Fruit fly (Drosophila melanogaster) Kc167 (cell line): ENCODE measurements around the gene CG42246.

Experiments used
- Myc ChIP-seq: fragments of >200 bp; optimal IDR thresholded peaks from 2 replicates; lab custom pipeline; 2017; ENCODE audit warnings: missing external identifiers
- Sin3A ChIP-seq: fragments of >200 bp; optimal IDR thresholded peaks from 2 replicates; lab custom pipeline; 2018; ENCODE audit warnings: missing external identifiers
- h ChIP-seq: fragments of >200 bp; optimal IDR thresholded peaks from 3 replicates; lab custom pipeline; 2018; ENCODE audit warnings: missing external identifiers
- insv ChIP-seq: fragments of >200 bp; optimal IDR thresholded peaks from 3 replicates; lab custom pipeline; 2018; ENCODE audit warnings: missing external identifiers
- psq ChIP-seq: fragments of >200 bp; optimal IDR thresholded peaks from 2 replicates; lab custom pipeline; 2017; ENCODE audit warnings: missing external identifiers

- TF ChIP-seq Myc (lab: Kevin White, UChicago) (no peak), insv (lab: Kevin White, UChicago) (no peak), psq (lab: Kevin White, UChicago) (no peak), h (lab: Kevin White, UChicago) (no peak), Sin3A (lab: Kevin White, UChicago) (no peak)
Measured at dm6 chrX:7418294-7418693, 6.6 kb upstream of the CG42246 start, which contains the start of gene rumpel.
